Worm (Caenorhabditis elegans) whole organism, L2 larva: Measurements from ENCODE around the gene E04F6.4.

ENCODE experiments used
- alr-1 ChIP-seq: fragments of 150-350 bp; optimal IDR thresholded peaks from 2 replicates; lab custom pipeline; 2014; ENCODE audit warnings: missing biosample characterization, missing genetic modification characterization
- aly-2 ChIP-seq: fragments of 150-350 bp; optimal IDR thresholded peaks from 2 replicates; lab custom pipeline; 2014; ENCODE audit warnings: missing biosample characterization, missing genetic modification characterization
- ama-1 ChIP-seq: fragments of 150-350 bp; optimal IDR thresholded peaks from 2 replicates; lab custom pipeline; 2018; ENCODE audit warnings: inconsistent platforms
- egl-27 ChIP-seq: sonication (generic microtip); optimal IDR thresholded peaks from 3 replicates; lab custom pipeline; 2017; ENCODE audit warnings: missing biosample characterization, missing genetic modification reagents, missing genetic modification characterization
- elt-1 ChIP-seq: fragments of 150-350 bp; optimal IDR thresholded peaks from 2 replicates; lab custom pipeline; 2014; ENCODE audit warnings: missing biosample characterization, missing genetic modification characterization
- fos-1 ChIP-seq: fragments of 150-350 bp; optimal IDR thresholded peaks from 2 replicates; lab custom pipeline; 2014; ENCODE audit warnings: missing biosample characterization, missing genetic modification characterization
- lin-13 ChIP-seq: fragments of 150-350 bp; optimal IDR thresholded peaks from 2 replicates; lab custom pipeline; 2014; ENCODE audit warnings: missing biosample characterization, missing genetic modification reagents, missing genetic modification characterization
- mdl-1 ChIP-seq, 2 experiments: fragments of 150-350 bp in 1 of 2; sonication (generic microtip) in 1 of 2; optimal IDR thresholded peaks; 2 replicates each; lab custom pipeline; 2017; ENCODE audit warnings: missing biosample characterization in 2 of 2, missing genetic modification characterization in 2 of 2
- nhr-21 ChIP-seq: fragments of 150-350 bp; optimal IDR thresholded peaks from 2 replicates; lab custom pipeline; 2014; ENCODE audit warnings: missing biosample characterization, missing genetic modification characterization
- nhr-6 ChIP-seq: fragments of 150-350 bp; optimal IDR thresholded peaks from 2 replicates; lab custom pipeline; 2014; ENCODE audit warnings: missing biosample characterization, missing genetic modification characterization
- skn-1 ChIP-seq: sonication (generic microtip); optimal IDR thresholded peaks from 2 replicates; lab custom pipeline; 2017; ENCODE audit warnings: missing biosample characterization, missing genetic modification characterization
- snpc-4 ChIP-seq: fragments of 150-350 bp; optimal IDR thresholded peaks from 2 replicates; lab custom pipeline; 2014; ENCODE audit warnings: missing biosample characterization, missing genetic modification characterization

DNA sequence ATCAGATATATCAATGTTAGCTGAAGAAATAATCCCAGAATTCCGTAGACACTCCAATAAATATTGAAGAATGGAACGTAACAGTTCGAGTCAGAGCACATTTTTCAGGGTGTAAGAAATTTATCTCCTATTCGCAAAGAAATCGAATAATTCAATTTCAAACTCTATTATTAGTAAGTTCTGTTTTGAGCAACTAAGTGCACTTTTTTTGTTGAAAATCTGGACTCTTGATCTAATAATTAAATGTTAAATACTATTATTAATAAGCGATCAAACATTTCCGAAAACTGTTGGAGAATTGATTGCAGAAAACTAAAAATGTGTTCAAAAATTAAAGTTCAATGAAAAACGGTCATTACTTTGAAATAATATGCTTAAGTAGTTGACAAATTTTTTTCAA is 13.9 kb downstream of the E04F6.4 start, which contains the start of gene srd-56:
- TF ChIP-seq nhr-6 (tag; lab: Kevin White, UChicago) (no peak), elt-1 (no peak), fos-1 (tag; lab: Kevin White, UChicago) (no peak), ama-1 (lab: Kevin White, UChicago) (no peak), mdl-1 (tag; optimal IDR thresholded peaks at IDR 0.05; lab: Kevin White, UChicago) (no peak), egl-27 (tag; lab: Kevin White, UChicago) (no peak), alr-1 (tag; lab: Kevin White, UChicago) (no peak), skn-1 (tag; lab: Kevin White, UChicago) (no peak), nhr-21 (tag; lab: Kevin White, UChicago) (no peak), snpc-4 (tag; lab: Kevin White, UChicago) (no peak), lin-13 (GFP tag; lab: Kevin White, UChicago) (no peak), aly-2 (no peak)
